2 worm cellular contexts compared by ENCODE assay signal in genomic region chrIII:12612519-12612935, ce11.
TF ChIP-seq lines count a peak whose summit lies in the region.

No protein-coding gene starts in this region.

TF ChIP-seq in whole organism, L4 larva, 104 proteins besides CTCF, POLR2A, EP300 and RAD21 (continued from another document):
- peak; percentile 75 for TF ChIP-seq duxl-1 (tag; optimal IDR thresholded peaks at IDR 0.05; lab: Kevin White, UChicago; ENCODE audit: poor library complexity)
- peak; percentile 64 for TF ChIP-seq nhr-237 (tag; optimal IDR thresholded peaks at IDR 0.05; lab: Kevin White, UChicago)
- peak; percentile 84 for TF ChIP-seq Y5F2A.4 (GFP tag; optimal IDR thresholded peaks at IDR 0.05; lab: Kevin White, UChicago)
- TF ChIP-seq daf-16 (GFP tag; optimal IDR thresholded peaks at IDR 0.05; lab: Kevin White, UChicago) = peak; percentile 82 to 95
- TF ChIP-seq daf-16 (tag; optimal IDR thresholded peaks at IDR 0.05; lab: Kevin White, UChicago) = peak; percentile 98
- TF ChIP-seq lin-13 (GFP tag; optimal IDR thresholded peaks at IDR 0.05; lab: Kevin White, UChicago) = peak; percentile 96
- peak; percentile 83 for TF ChIP-seq ztf-7 (tag; optimal IDR thresholded peaks at IDR 0.05; lab: Kevin White, UChicago)
- peak; percentile 97 for TF ChIP-seq hmg-1.1 (GFP tag; IDR thresholded peaks at IDR 0.05; lab: Robert Waterston, UW)
- TF ChIP-seq mep-1 (tag; optimal IDR thresholded peaks at IDR 0.05; lab: Kevin White, UChicago) = peak; percentile 98
- peak; percentile 97 for TF ChIP-seq nhr-48 (tag; optimal IDR thresholded peaks at IDR 0.05; lab: Kevin White, UChicago)
- TF ChIP-seq unc-62 (GFP tag; optimal IDR thresholded peaks at IDR 0.05 in 1 of 2; lab: Kevin White, UChicago) = peak; percentile 85 to 100
- TF ChIP-seq unc-62 (tag; optimal IDR thresholded peaks at IDR 0.05; lab: Kevin White, UChicago) = peak; percentile 99
- peak; percentile 96 for TF ChIP-seq F37D6.2 (tag; optimal IDR thresholded peaks at IDR 0.05; lab: Kevin White, UChicago)
- peak; percentile 99 for TF ChIP-seq hlh-30 (tag; optimal IDR thresholded peaks at IDR 0.05; lab: Kevin White, UChicago; ENCODE audit: insufficient read depth)
- TF ChIP-seq Y48G9A.11 (GFP tag; IDR thresholded peaks at IDR 0.05; lab: Robert Waterston, UW) = no peak
- TF ChIP-seq cey-2 (tag; optimal IDR thresholded peaks at IDR 0.05; lab: Kevin White, UChicago; ENCODE audit: borderline replicate concordance, insufficient read depth) = peak; percentile 85
- TF ChIP-seq nhr-10 (tag; optimal IDR thresholded peaks at IDR 0.05; lab: Kevin White, UChicago) = peak; percentile 98
- TF ChIP-seq nhr-77 (tag; optimal IDR thresholded peaks at IDR 0.05; lab: Kevin White, UChicago) = peak; percentile 97
- TF ChIP-seq unc-39 (tag; optimal IDR thresholded peaks at IDR 0.05; lab: Kevin White, UChicago) = peak; percentile 88
- 0 out of 2 replicates have a peak, but pooled peaks have one; percentile 32 for TF ChIP-seq lim-7 (GFP tag; IDR thresholded peaks at IDR 0.05; lab: Robert Waterston, UW)
- peak; percentile 25 for TF ChIP-seq unc-130 (GFP tag; optimal IDR thresholded peaks at IDR 0.05; lab: Kevin White, UChicago)
- TF ChIP-seq gei-8 (GFP tag; optimal IDR thresholded peaks at IDR 0.05; lab: Kevin White, UChicago) = peak; percentile 99
- TF ChIP-seq dmd-6 (GFP tag; IDR thresholded peaks at IDR 0.05; lab: Robert Waterston, UW) = peak; percentile 100
- 0 out of 2 replicates have a peak, but pooled peaks have one; percentile 61 for TF ChIP-seq Y105C5A.15 (GFP tag; IDR thresholded peaks at IDR 0.05; lab: Robert Waterston, UW)
- peak; percentile 31 for TF ChIP-seq lir-3 (tag; optimal IDR thresholded peaks at IDR 0.05; lab: Kevin White, UChicago)
- peak; percentile 98 for TF ChIP-seq saeg-2 (GFP tag; IDR thresholded peaks at IDR 0.05; lab: Robert Waterston, UW)
- peak; percentile 75 for TF ChIP-seq F10B5.3 (tag; optimal IDR thresholded peaks at IDR 0.05; lab: Kevin White, UChicago)
- peak; percentile 98 for TF ChIP-seq nhr-25 (tag; optimal IDR thresholded peaks at IDR 0.05; lab: Kevin White, UChicago; ENCODE audit: borderline replicate concordance, insufficient read depth)
- TF ChIP-seq sdz-12 (GFP tag; optimal IDR thresholded peaks at IDR 0.05; lab: Kevin White, UChicago) = no peak
- TF ChIP-seq R02D3.7 (tag; optimal IDR thresholded peaks at IDR 0.05; lab: Kevin White, UChicago) = no peak
- peak; percentile 83 for TF ChIP-seq lin-38 (GFP tag; IDR thresholded peaks at IDR 0.05; lab: Robert Waterston, UW)
- TF ChIP-seq F44E2.7 (GFP tag; IDR thresholded peaks at IDR 0.05; lab: Robert Waterston, UW) = no peak
- TF ChIP-seq spr-3 (GFP tag; optimal IDR thresholded peaks at IDR 0.05; lab: Kevin White, UChicago) = peak; percentile 52
- TF ChIP-seq lin-1 (GFP tag; IDR thresholded peaks at IDR 0.05; lab: Robert Waterston, UW) = peak; percentile 96
- TF ChIP-seq spr-1 (tag; optimal IDR thresholded peaks at IDR 0.05; lab: Kevin White, UChicago) = peak; percentile 85
- TF ChIP-seq zag-1 (tag; optimal IDR thresholded peaks at IDR 0.05; lab: Kevin White, UChicago) = peak; percentile 90
- peak; percentile 98 for TF ChIP-seq rbr-2 (tag; optimal IDR thresholded peaks at IDR 0.05; lab: Kevin White, UChicago)
- no peak for TF ChIP-seq lin-15B (tag; optimal IDR thresholded peaks at IDR 0.05; lab: Kevin White, UChicago)
- TF ChIP-seq fos-1 (tag; optimal IDR thresholded peaks at IDR 0.05; lab: Kevin White, UChicago) = peak; percentile 92
- peak; percentile 90 for TF ChIP-seq lin-29 (GFP tag; IDR thresholded peaks at IDR 0.05; lab: Robert Waterston, UW)
- TF ChIP-seq nhr-11 (tag; optimal IDR thresholded peaks at IDR 0.05; lab: Kevin White, UChicago) = peak; percentile 99
- peak; percentile 88 for TF ChIP-seq egl-43 (GFP tag; IDR thresholded peaks at IDR 0.05; lab: Robert Waterston, UW)
- peak; percentile 75 for TF ChIP-seq dmd-9 (GFP tag; IDR thresholded peaks at IDR 0.05; lab: Robert Waterston, UW)
- peak; percentile 97 for TF ChIP-seq mdt-29 (GFP tag; IDR thresholded peaks at IDR 0.05; lab: Robert Waterston, UW)
- TF ChIP-seq ceh-20 (GFP tag; IDR thresholded peaks at IDR 0.05; lab: Robert Waterston, UW) = peak; percentile 100
- TF ChIP-seq snpc-1.2 (GFP tag; IDR thresholded peaks at IDR 0.05; lab: Robert Waterston, UW) = peak; percentile 21; the same call in 1 of the 2 replicates
- peak; percentile 95 for TF ChIP-seq nhr-102 (tag; optimal IDR thresholded peaks at IDR 0.05; lab: Kevin White, UChicago)
- TF ChIP-seq dmd-8 (GFP tag; IDR thresholded peaks at IDR 0.05; lab: Robert Waterston, UW) = 0 out of 2 replicates have a peak, but pooled peaks have one; percentile 54
- peak; percentile 100 for TF ChIP-seq hlh-11 (tag; optimal IDR thresholded peaks at IDR 0.05; lab: Kevin White, UChicago)

TF ChIP-seq in whole organism, late embryonic, 69 proteins besides CTCF, POLR2A, EP300 and RAD21 (continued from another document):
- TF ChIP-seq hlh-30 (tag; optimal IDR thresholded peaks at IDR 0.05; lab: Kevin White, UChicago; ENCODE audit: insufficient read depth) = peak; percentile 91
- TF ChIP-seq fax-1 (tag; optimal IDR thresholded peaks at IDR 0.05; lab: Kevin White, UChicago) = peak; percentile 48
- TF ChIP-seq pax-1 (tag; optimal IDR thresholded peaks at IDR 0.05; lab: Kevin White, UChicago) = peak; percentile 94
- TF ChIP-seq dmd-4 (tag; optimal IDR thresholded peaks at IDR 0.05; lab: Kevin White, UChicago; ENCODE audit: borderline replicate concordance) = peak; percentile 81
